Worm (Caenorhabditis elegans) whole organism, L2 larva: Measurements from ENCODE around the gene C46G7.1.

Experiments
- alr-1 ChIP-seq: fragments of 150-350 bp; optimal IDR thresholded peaks from 2 replicates; lab custom pipeline; 2014; ENCODE audit warnings: missing biosample characterization, missing genetic modification characterization
- ama-1 ChIP-seq: fragments of 150-350 bp; optimal IDR thresholded peaks from 2 replicates; lab custom pipeline; 2018; ENCODE audit warnings: inconsistent platforms
- crh-2 ChIP-seq: sonication (generic microtip); optimal IDR thresholded peaks from 2 replicates; lab custom pipeline; 2017; ENCODE audit warnings: missing biosample characterization, missing genetic modification characterization
- elt-3 ChIP-seq: sonication (generic microtip); optimal IDR thresholded peaks from 2 replicates; lab custom pipeline; 2017; ENCODE audit warnings: missing biosample characterization, missing genetic modification characterization
- mbf-1 ChIP-seq: sonication (generic microtip); optimal IDR thresholded peaks from 2 replicates; lab custom pipeline; 2017; ENCODE audit warnings: missing biosample characterization, missing genetic modification characterization
- nhr-11 ChIP-seq: fragments of 150-350 bp; optimal IDR thresholded peaks from 2 replicates; lab custom pipeline; 2014; ENCODE audit warnings: missing biosample characterization, missing genetic modification characterization
- nhr-237 ChIP-seq: fragments of 150-350 bp; optimal IDR thresholded peaks from 2 replicates; lab custom pipeline; 2014; ENCODE audit warnings: missing biosample characterization, missing genetic modification characterization
- snpc-4 ChIP-seq: fragments of 150-350 bp; optimal IDR thresholded peaks from 2 replicates; lab custom pipeline; 2014; ENCODE audit warnings: missing biosample characterization, missing genetic modification characterization
- ztf-4 ChIP-seq: fragments of 150-350 bp; optimal IDR thresholded peaks from 2 replicates; lab custom pipeline; 2014; ENCODE audit warnings: missing biosample characterization, missing genetic modification characterization

DNA sequence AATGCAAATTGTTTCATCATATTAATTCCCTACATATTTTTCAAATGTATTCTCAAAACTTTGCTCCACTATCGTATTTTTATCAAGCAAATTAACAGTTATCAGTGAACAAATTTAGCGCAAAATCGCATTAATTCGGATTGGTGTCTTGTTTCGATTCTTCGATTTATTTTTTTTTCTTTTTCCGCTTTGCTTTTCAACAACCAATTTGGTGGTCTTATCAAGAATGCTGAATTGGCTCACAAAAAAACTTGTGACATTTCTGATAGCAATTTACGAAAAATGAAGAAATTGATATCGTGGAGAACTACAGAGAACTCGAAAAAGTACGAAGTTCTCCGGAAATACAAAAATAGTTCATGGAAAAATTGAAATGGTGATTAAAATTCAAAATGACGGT is 30.7 kb downstream of the C46G7.1 start:
- TF ChIP-seq snpc-4 (tag; lab: Kevin White, UChicago): no peak
- no peak for TF ChIP-seq ama-1
- no peak for TF ChIP-seq alr-1
- TF ChIP-seq elt-3 (tag; lab: Kevin White, UChicago): no peak
- TF ChIP-seq mbf-1 (tag; lab: Kevin White, UChicago): no peak
- TF ChIP-seq crh-2 (tag; lab: Kevin White, UChicago): no peak
- no peak for TF ChIP-seq nhr-237 (tag; lab: Kevin White, UChicago)
- no peak for TF ChIP-seq ztf-4 (tag; lab: Kevin White, UChicago)
- no peak for TF ChIP-seq nhr-11 (tag; lab: Kevin White, UChicago)
